Worm (Caenorhabditis elegans): ENCODE measurements around the gene cpr-5.

Gene cpr-5

DNA sequence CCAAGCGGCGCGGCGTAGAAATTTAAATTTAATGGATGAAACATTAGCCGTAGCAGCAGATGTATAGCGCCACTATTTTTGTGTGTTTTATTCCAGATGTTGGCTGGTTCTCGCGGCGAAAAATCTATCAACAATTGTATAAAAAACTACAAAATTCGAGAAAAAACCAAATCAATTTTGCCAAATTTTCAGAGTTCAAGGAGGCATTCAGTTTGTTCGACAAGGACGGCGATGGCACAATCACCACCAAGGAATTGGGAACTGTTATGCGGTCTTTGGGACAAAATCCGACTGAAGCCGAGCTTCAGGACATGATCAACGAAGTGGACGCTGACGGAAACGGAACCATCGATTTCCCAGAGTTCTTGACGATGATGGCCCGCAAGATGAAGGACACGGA is 22.6 kb upstream of the cpr-5 start:
- no peak for TF ChIP-seq F16B12.6 (tag; optimal IDR thresholded peaks at IDR 0.05)
- no peak for TF ChIP-seq ceh-90 (tag; optimal IDR thresholded peaks at IDR 0.05)
- TF ChIP-seq dsc-1 (tag; optimal IDR thresholded peaks at IDR 0.05) = peak; percentile 65

ce11 chrV:1155914-1156313 is 22.1 kb upstream of the cpr-5 start, which contains the start of gene cmd-1:
cmd-1 (plus strand) TSS chrV:1156271.
- TF ChIP-seq dsc-1 (tag; optimal IDR thresholded peaks at IDR 0.05) (no peak), zip-4 (GFP tag; optimal IDR thresholded peaks at IDR 0.05) (no peak), nhr-47 (tag; optimal IDR thresholded peaks at IDR 0.05) (no peak), jun-1 (tag; optimal IDR thresholded peaks at IDR 0.05) (peak; percentile 10), nhr-19 (GFP tag; conservative IDR thresholded peaks at IDR 0.05) (no peak), nhr-20 (tag; optimal IDR thresholded peaks at IDR 0.05) (peak; percentile 54), ceh-63 (GFP tag; optimal IDR thresholded peaks at IDR 0.05) (no peak), lin-35 (GFP tag; optimal IDR thresholded peaks at IDR 0.05) (peak in 1 of 2 experiments; percentile 27), elt-3 (tag; optimal IDR thresholded peaks at IDR 0.05) (peak in 2 of 6 experiments; percentile 13 to 69), skn-1 (tag; optimal IDR thresholded peaks at IDR 0.05) (no peak), nhr-85 (tag) (peak; percentile 59), nhr-71 (tag; optimal IDR thresholded peaks at IDR 0.05) (peak; percentile 26), fkh-8 (tag; optimal IDR thresholded peaks at IDR 0.05) (no peak), blmp-1 (tag; optimal IDR thresholded peaks at IDR 0.05) (peak; percentile 75), lin-14 (GFP tag; optimal IDR thresholded peaks at IDR 0.05) (peak; percentile 78), snu-23 (GFP tag; optimal IDR thresholded peaks at IDR 0.05) (peak; percentile 18), ceh-90 (tag; optimal IDR thresholded peaks at IDR 0.05) (no peak), lsy-2 (tag; optimal IDR thresholded peaks at IDR 0.05) (no peak), ztf-4 (tag; optimal IDR thresholded peaks at IDR 0.05) (peak; percentile 21), elt-2 (tag; optimal IDR thresholded peaks at IDR 0.05) (peak; percentile 5), lin-39 (tag; optimal IDR thresholded peaks at IDR 0.05) (no peak), mep-1 (tag; optimal IDR thresholded peaks at IDR 0.05) (peak; percentile 2), nhr-237 (tag; optimal IDR thresholded peaks at IDR 0.05) (no peak), irx-1 (tag; optimal IDR thresholded peaks at IDR 0.05) (no peak), fos-1 (tag; optimal IDR thresholded peaks at IDR 0.05) (peak; percentile 9), sup-37 (GFP tag; optimal IDR thresholded peaks at IDR 0.05) (no peak)

DNA sequence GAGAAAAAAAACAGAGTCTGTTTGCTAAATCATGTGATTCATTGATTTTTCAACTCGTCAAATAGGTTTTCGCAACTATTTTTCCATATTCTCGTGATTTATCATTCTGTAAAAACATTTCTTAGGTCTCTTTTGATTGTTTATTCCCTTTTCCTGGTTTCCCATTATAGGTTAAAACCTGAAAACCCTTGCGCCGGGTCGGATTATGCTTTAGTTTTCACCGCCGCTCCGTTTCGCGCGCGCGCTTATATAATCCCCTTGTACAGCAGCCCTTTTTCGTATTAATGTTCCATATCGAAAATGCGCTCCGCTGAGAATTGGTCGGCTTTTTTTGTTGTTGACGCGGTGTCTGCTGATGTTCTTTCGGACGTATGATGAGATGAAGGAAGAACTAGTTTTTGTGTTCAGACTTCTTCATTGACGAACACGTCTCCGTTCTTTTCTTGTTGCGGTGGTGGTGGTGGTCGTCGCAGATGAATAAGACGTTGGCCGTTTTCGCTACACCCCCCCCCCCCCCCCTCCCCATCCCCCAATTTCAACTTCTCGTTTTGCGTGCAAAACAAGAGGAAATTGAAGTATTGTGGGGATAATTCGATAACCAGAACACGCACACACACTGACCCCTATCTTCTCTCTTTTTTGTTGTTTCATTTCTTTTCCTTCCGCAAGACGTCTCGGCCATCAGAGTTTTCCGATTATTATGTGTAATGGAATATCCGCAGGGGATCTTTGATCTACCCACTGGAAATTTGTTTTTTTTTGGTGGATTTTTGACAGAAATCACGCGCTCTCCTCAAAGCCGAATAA is 20.8 kb upstream of the cpr-5 start:
- TF ChIP-seq lin-14 (GFP tag; optimal IDR thresholded peaks at IDR 0.05) (peak; percentile 88), nhr-85 (tag) (peak; percentile 71), ces-1 (GFP tag; optimal IDR thresholded peaks at IDR 0.05) (peak; percentile 65), nhr-90 (tag; optimal IDR thresholded peaks at IDR 0.05; ENCODE audit: poor library complexity) (no peak), blmp-1 (tag; optimal IDR thresholded peaks at IDR 0.05) (peak; percentile 25), sptf-1 (tag; optimal IDR thresholded peaks at IDR 0.05) (no peak), ceh-8 (GFP tag; optimal IDR thresholded peaks at IDR 0.05) (peak; percentile 27), fkh-10 (GFP tag; optimal IDR thresholded peaks at IDR 0.05) (peak; percentile 46), efl-1 (optimal IDR thresholded peaks at IDR 0.05) (no peak), efl-1 (GFP tag; optimal IDR thresholded peaks at IDR 0.05 in 1 of 2) (peak in 1 of 2 experiments; percentile 8), snu-23 (GFP tag; optimal IDR thresholded peaks at IDR 0.05) (peak; percentile 10), nhr-71 (tag; optimal IDR thresholded peaks at IDR 0.05) (peak; percentile 3), ztf-4 (tag; optimal IDR thresholded peaks at IDR 0.05) (no peak), aly-2 (tag; optimal IDR thresholded peaks at IDR 0.05) (peak; percentile 19)

DNA sequence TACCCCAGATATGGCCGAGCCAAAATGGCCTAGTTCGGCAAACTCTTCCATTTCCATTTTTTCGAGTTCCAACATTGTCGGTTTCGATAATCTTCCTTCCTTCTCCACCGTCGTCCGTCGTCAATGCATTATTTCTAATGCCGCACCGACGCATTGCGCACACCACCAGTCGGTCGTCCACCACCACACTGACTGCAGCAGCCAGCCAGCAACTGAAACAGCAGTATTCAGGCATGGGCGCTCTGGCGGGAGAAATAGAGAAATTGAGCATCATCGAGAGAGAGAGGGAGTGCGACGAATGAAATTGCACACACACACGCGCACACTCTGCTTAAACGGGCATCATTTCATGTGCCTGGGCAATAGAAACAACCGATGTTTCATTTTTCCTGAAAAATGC is 20.1 kb upstream of the cpr-5 start:
- TF ChIP-seq efl-3 (GFP tag; optimal IDR thresholded peaks at IDR 0.05) (no peak), mef-2 (tag; optimal IDR thresholded peaks at IDR 0.05) (no peak), nhr-19 (GFP tag; conservative IDR thresholded peaks at IDR 0.05) (peak; percentile 28; the same call in 1 of the 2 replicates), pag-3 (tag; optimal IDR thresholded peaks at IDR 0.05; ENCODE audit: borderline replicate concordance, insufficient read depth) (no peak), mep-1 (tag; optimal IDR thresholded peaks at IDR 0.05) (no peak), egl-13 (tag; optimal IDR thresholded peaks at IDR 0.05) (peak; percentile 83), unc-86 (tag; optimal IDR thresholded peaks at IDR 0.05) (peak; percentile 74), hlh-4 (tag; optimal IDR thresholded peaks at IDR 0.05) (no peak), elt-3 (tag; optimal IDR thresholded peaks at IDR 0.05) (no peak), lin-39 (tag; optimal IDR thresholded peaks at IDR 0.05) (no peak), nhr-71 (tag; optimal IDR thresholded peaks at IDR 0.05) (peak; percentile 75), irx-1 (tag; optimal IDR thresholded peaks at IDR 0.05) (no peak), nhr-47 (tag; optimal IDR thresholded peaks at IDR 0.05) (peak; percentile 74), egl-27 (tag; optimal IDR thresholded peaks at IDR 0.05) (no peak), nhr-77 (tag; optimal IDR thresholded peaks at IDR 0.05) (no peak), ceh-82 (tag; optimal IDR thresholded peaks at IDR 0.05) (peak in 2 of 3 experiments; percentile 38 to 44), mab-9 (GFP tag; IDR thresholded peaks at IDR 0.05) (no peak), ama-1 (optimal IDR thresholded peaks at IDR 0.05) (peak; percentile 33)

Measured in whole organism, L1 larva.